Worm (Caenorhabditis elegans) whole organism, young adult: Measurements from ENCODE around the gene F19G12.11.

Source experiments
- C06A6.2 ChIP-seq: fragments of 200-800 bp; sonication (Bioruptor generic); conservative IDR thresholded peaks from 2 replicates; pipeline ENCODE4 v1.3.6; 2022; ENCODE audit warnings: missing genetic modification characterization, missing compliant biosample characterization
- D2030.7 ChIP-seq: fragments of 200-800 bp; sonication (Bioruptor generic); IDR thresholded peaks from 2 replicates; pipeline ENCODE4 v1.3.6; 2022; ENCODE audit warnings: missing genetic modification reagents, missing genetic modification characterization, missing compliant biosample characterization
- F33H1.4 ChIP-seq: fragments of 200-800 bp; sonication (Bioruptor generic); IDR thresholded peaks from 2 replicates; pipeline ENCODE4 v1.3.6; 2022; ENCODE audit warnings: missing genetic modification reagents, missing genetic modification characterization, missing compliant biosample characterization
- F37B4.10 ChIP-seq: fragments of 200-800 bp; sonication (Bioruptor generic); IDR thresholded peaks from 2 replicates; pipeline ENCODE4 v1.3.6; 2022; ENCODE audit warnings: missing genetic modification characterization, missing compliant biosample characterization
- F39B2.1 ChIP-seq: fragments of 200-800 bp; sonication (Bioruptor generic); IDR thresholded peaks from 2 replicates; pipeline ENCODE4 v1.3.6; 2022; ENCODE audit warnings: missing genetic modification reagents, missing genetic modification characterization, missing compliant biosample characterization
- F57A8.1 ChIP-seq: fragments of 200-800 bp; sonication (Bioruptor generic); optimal IDR thresholded peaks from 2 replicates; lab custom pipeline; 2018; ENCODE audit warnings: mild to moderate bottlenecking, missing genetic modification characterization, moderate library complexity, missing compliant biosample characterization
- F57C9.4 ChIP-seq: sonication (generic microtip); optimal IDR thresholded peaks from 2 replicates; lab custom pipeline; 2017; ENCODE audit warnings: mild to moderate bottlenecking, missing genetic modification characterization, missing compliant biosample characterization
- T07F8.4 ChIP-seq: sonication (generic microtip); optimal IDR thresholded peaks from 2 replicates; lab custom pipeline; 2016; ENCODE audit warnings: mild to moderate bottlenecking, missing genetic modification characterization, moderate library complexity, missing compliant biosample characterization
- Y53F4B.3 ChIP-seq: fragments of 200-800 bp; sonication (Bioruptor generic); IDR thresholded peaks from 2 replicates; pipeline ENCODE4 v1.3.6; 2022; ENCODE audit warnings: missing genetic modification reagents, missing genetic modification characterization, missing compliant biosample characterization
- akir-1 ChIP-seq: fragments of 200-800 bp; sonication (Bioruptor generic); optimal IDR thresholded peaks from 2 replicates; lab custom pipeline; 2018; ENCODE audit warnings: mild to moderate bottlenecking, missing genetic modification characterization, moderate library complexity, missing compliant biosample characterization
- ama-1 ChIP-seq, 3 experiments: fragments of 150-350 bp in 1 of 3; sonication (generic microtip) in 2 of 3; optimal IDR thresholded peaks; 2 replicates each; lab custom pipeline; 2014 to 2018; ENCODE audit warnings: missing biosample characterization in 2 of 3, missing genetic modification characterization in 2 of 3, missing genetic modification reagents in 2 of 3
- aptf-3 ChIP-seq: fragments of 200-800 bp; sonication (Bioruptor generic); IDR thresholded peaks from 2 replicates; pipeline ENCODE4 v1.3.6; 2022; ENCODE audit warnings: missing genetic modification characterization, missing compliant biosample characterization
- attf-3 ChIP-seq: fragments of 200-800 bp; sonication (Bioruptor generic); conservative IDR thresholded peaks from 2 replicates; pipeline ENCODE4 v1.3.6; 2022; ENCODE audit warnings: missing genetic modification reagents, missing genetic modification characterization, missing compliant biosample characterization
- ccch-3 ChIP-seq: fragments of 200-800 bp; sonication (Bioruptor generic); optimal IDR thresholded peaks from 2 replicates; lab custom pipeline; 2018; ENCODE audit warnings: mild to moderate bottlenecking, missing genetic modification characterization, missing compliant biosample characterization
- cebp-2 ChIP-seq: fragments of 200-800 bp; sonication (Bioruptor generic); IDR thresholded peaks from 2 replicates; pipeline ENCODE4 v1.3.6; 2022; ENCODE audit warnings: missing genetic modification characterization, missing compliant biosample characterization
- ceh-100 ChIP-seq: fragments of 200-800 bp; sonication (Bioruptor generic); IDR thresholded peaks from 2 replicates; pipeline ENCODE4 v1.3.6; 2022; ENCODE audit warnings: missing genetic modification reagents, missing genetic modification characterization, missing compliant biosample characterization
- ceh-27 ChIP-seq: fragments of 200-800 bp; sonication (Bioruptor generic); optimal IDR thresholded peaks from 2 replicates; lab custom pipeline; 2018; ENCODE audit warnings: mild to moderate bottlenecking, missing genetic modification characterization, moderate library complexity, missing compliant biosample characterization
- ceh-91 ChIP-seq: fragments of 200-800 bp; sonication (Bioruptor generic); IDR thresholded peaks from 2 replicates; pipeline ENCODE4 v1.3.6; 2022; ENCODE audit warnings: missing genetic modification reagents, missing genetic modification characterization, missing compliant biosample characterization
- dpl-1 ChIP-seq: fragments of 150-350 bp; optimal IDR thresholded peaks from 2 replicates; lab custom pipeline; 2014; ENCODE audit warnings: missing biosample characterization, missing genetic modification reagents, missing genetic modification characterization
- efl-1 ChIP-seq: fragments of 150-350 bp; optimal IDR thresholded peaks from 2 replicates; lab custom pipeline; 2014; ENCODE audit warnings: missing biosample characterization, missing genetic modification reagents, missing genetic modification characterization
- egrh-3 ChIP-seq: fragments of 200-800 bp; sonication (Bioruptor generic); IDR thresholded peaks from 2 replicates; pipeline ENCODE4 v1.3.6; 2022; ENCODE audit warnings: missing genetic modification reagents, missing genetic modification characterization, missing compliant biosample characterization
- ekl-4 ChIP-seq: fragments of 200-800 bp; sonication (Bioruptor generic); IDR thresholded peaks from 2 replicates; pipeline ENCODE4 v1.3.6; 2022; ENCODE audit warnings: missing genetic modification reagents, missing genetic modification characterization, missing compliant biosample characterization
- ets-4 ChIP-seq: fragments of 200-800 bp; sonication (Bioruptor generic); optimal IDR thresholded peaks from 2 replicates; lab custom pipeline; 2018; ENCODE audit warnings: mild to moderate bottlenecking, missing genetic modification characterization, missing compliant biosample characterization
- fkh-3 ChIP-seq: sonication (generic microtip); optimal IDR thresholded peaks from 2 replicates; lab custom pipeline; 2016; ENCODE audit warnings: mild to moderate bottlenecking, missing genetic modification characterization, missing compliant biosample characterization
- hlh-12 ChIP-seq: sonication (generic microtip); optimal IDR thresholded peaks from 2 replicates; lab custom pipeline; 2016; ENCODE audit warnings: missing genetic modification characterization, missing compliant biosample characterization
- hlh-26 ChIP-seq: fragments of 200-800 bp; sonication (Bioruptor generic); conservative IDR thresholded peaks from 2 replicates; pipeline ENCODE4 v1.3.6; 2022; ENCODE audit warnings: missing genetic modification reagents, missing genetic modification characterization, missing compliant biosample characterization
- hmg-1.2 ChIP-seq: fragments of 200-800 bp; sonication (Bioruptor generic); IDR thresholded peaks from 2 replicates; pipeline ENCODE4 v1.3.6; 2022; ENCODE audit warnings: missing genetic modification reagents, missing genetic modification characterization, missing compliant biosample characterization
- let-607 ChIP-seq, 2 experiments: fragments of 200-800 bp in 1 of 2; sonication (Bioruptor generic) in 1 of 2; sonication (generic microtip) in 1 of 2; optimal IDR thresholded peaks; 2 replicates each; lab custom pipeline; 2016 to 2018; ENCODE audit warnings: mild to moderate bottlenecking in 2 of 2, missing compliant biosample characterization in 2 of 2, missing genetic modification characterization in 2 of 2, moderate library complexity in 2 of 2, missing genotype in 1 of 2
- lin-35 ChIP-seq, 3 experiments: fragments of 150-350 bp in 2 of 3; sonication (generic microtip) in 1 of 3; optimal IDR thresholded peaks; 2 replicates each; lab custom pipeline; 2014 to 2018; ENCODE audit warnings: missing biosample characterization in 3 of 3, missing genetic modification characterization in 3 of 3, missing genetic modification reagents in 3 of 3
- lin-54 ChIP-seq: fragments of 200-800 bp; sonication (Bioruptor generic); optimal IDR thresholded peaks from 2 replicates; lab custom pipeline; 2018; ENCODE audit warnings: mild to moderate bottlenecking, missing genetic modification characterization, missing compliant biosample characterization
- mes-4 ChIP-seq: sonication (generic microtip); optimal IDR thresholded peaks from 2 replicates; lab custom pipeline; 2016; ENCODE audit warnings: missing genotype, missing genetic modification characterization, missing compliant biosample characterization
- nhr-120 ChIP-seq: fragments of 200-800 bp; sonication (Bioruptor generic); IDR thresholded peaks from 2 replicates; pipeline ENCODE4 v1.3.6; 2022; ENCODE audit warnings: missing genetic modification characterization, missing compliant biosample characterization
- nhr-90 ChIP-seq: sonication (generic microtip); optimal IDR thresholded peaks from 2 replicates; lab custom pipeline; 2016; ENCODE audit warnings: missing genotype, mild to moderate bottlenecking, missing genetic modification characterization, missing compliant biosample characterization
- rec-8 ChIP-seq, 2 experiments: sonication (generic microtip); optimal IDR thresholded peaks; 2 replicates each; lab custom pipeline; 2016; ENCODE audit warnings: mild to moderate bottlenecking in 2 of 2, missing genetic modification characterization in 2 of 2, missing genetic modification reagents in 2 of 2, missing genotype in 2 of 2, missing biosample characterization in 1 of 2, missing compliant biosample characterization in 1 of 2, moderate library complexity in 1 of 2
- repo-1 ChIP-seq: sonication (generic microtip); optimal IDR thresholded peaks from 2 replicates; lab custom pipeline; 2017; ENCODE audit warnings: mild to moderate bottlenecking, missing genetic modification characterization, missing compliant biosample characterization
- snpc-1.1 ChIP-seq: sonication (generic microtip); optimal IDR thresholded peaks from 2 replicates; lab custom pipeline; 2017; ENCODE audit warnings: missing genetic modification characterization, mild to moderate bottlenecking, missing compliant biosample characterization, antibody characterized with exemption, moderate library complexity, missing genotype, missing genetic modification reagents; ENCODE audit not compliant: insufficient read depth
- snpc-4 ChIP-seq, 5 experiments: fragments of 150-350 bp in 1 of 5; sonication (generic microtip) in 4 of 5; optimal IDR thresholded peaks; 2 replicates each; lab custom pipeline; 2014 to 2018; ENCODE audit warnings: missing genetic modification characterization in 5 of 5, missing biosample characterization in 3 of 5, antibody characterized with exemption in 2 of 5, mild to moderate bottlenecking in 2 of 5, missing compliant biosample characterization in 2 of 5, missing genotype in 2 of 5, moderate library complexity in 2 of 5, missing genetic modification reagents in 1 of 5
- sptf-2 ChIP-seq: fragments of 200-800 bp; sonication (Bioruptor generic); optimal IDR thresholded peaks from 2 replicates; lab custom pipeline; 2018; ENCODE audit warnings: mild to moderate bottlenecking, missing genetic modification characterization, missing compliant biosample characterization
- tbp1 ChIP-seq: fragments of 200-800 bp; sonication (Bioruptor generic); optimal IDR thresholded peaks from 2 replicates; lab custom pipeline; 2018; ENCODE audit warnings: mild to moderate bottlenecking, missing genetic modification characterization, missing compliant biosample characterization
- tbx-9 ChIP-seq: sonication (generic microtip); optimal IDR thresholded peaks from 2 replicates; lab custom pipeline; 2016; ENCODE audit warnings: borderline replicate concordance, missing genetic modification characterization, inconsistent platforms, missing compliant biosample characterization
- unc-130 ChIP-seq: sonication (generic microtip); optimal IDR thresholded peaks from 2 replicates; lab custom pipeline; 2016; ENCODE audit warnings: missing genetic modification reagents, missing genetic modification characterization, missing compliant biosample characterization
- zim-3 ChIP-seq: sonication (generic microtip); optimal IDR thresholded peaks from 2 replicates; lab custom pipeline; 2017; ENCODE audit warnings: mild to moderate bottlenecking, missing genetic modification characterization, moderate library complexity, missing compliant biosample characterization
- ztf-18 ChIP-seq: sonication (generic microtip); optimal IDR thresholded peaks from 2 replicates; lab custom pipeline; 2016; ENCODE audit warnings: missing genotype, mild to moderate bottlenecking, missing genetic modification characterization, missing compliant biosample characterization
- ztf-25 ChIP-seq: fragments of 200-800 bp; sonication (Bioruptor generic); IDR thresholded peaks from 2 replicates; pipeline ENCODE4 v1.3.6; 2022; ENCODE audit warnings: missing genetic modification reagents, missing genetic modification characterization, missing compliant biosample characterization
- ztf-26 ChIP-seq: sonication (generic microtip); optimal IDR thresholded peaks from 2 replicates; lab custom pipeline; 2017; ENCODE audit warnings: missing genetic modification characterization, missing compliant biosample characterization
- ztf-28 ChIP-seq: fragments of 200-800 bp; sonication (Bioruptor generic); IDR thresholded peaks from 2 replicates; pipeline ENCODE4 v1.3.6; 2022; ENCODE audit warnings: missing genetic modification reagents, missing genetic modification characterization, missing compliant biosample characterization
- ztf-3 ChIP-seq: fragments of 200-800 bp; sonication (Bioruptor generic); optimal IDR thresholded peaks from 2 replicates; lab custom pipeline; 2018; ENCODE audit warnings: mild to moderate bottlenecking, missing genetic modification characterization, missing compliant biosample characterization

Gene F19G12.11

DNA sequence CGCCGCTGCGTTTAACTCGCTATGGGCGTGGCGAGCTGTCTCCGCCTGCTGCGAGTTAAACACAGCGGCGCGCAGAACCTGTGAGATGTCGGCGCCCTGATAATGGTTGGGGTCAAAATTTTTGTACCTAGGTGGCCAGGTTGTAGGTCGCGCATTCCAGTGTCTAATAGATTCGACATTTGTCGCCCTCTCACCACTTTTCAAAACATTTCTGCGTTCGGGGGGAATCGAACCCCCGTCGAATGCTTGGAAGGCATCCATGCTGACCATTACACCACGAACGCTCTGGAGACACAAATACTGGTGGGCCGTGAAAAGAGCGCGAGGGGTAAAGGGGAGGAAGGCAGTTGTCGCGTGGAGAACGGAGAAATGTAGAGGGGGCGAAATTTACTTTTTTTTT, 46.9 kb downstream of the F19G12.11 start (continued):
- no peak for TF ChIP-seq attf-3 (GFP tag; lab: Robert Waterston, UW)
- peak; percentile 79; the same call in 1 of the 2 replicates for TF ChIP-seq nhr-120 (GFP tag; lab: Robert Waterston, UW)
- no peak for TF ChIP-seq tbx-9 (tag; lab: Kevin White, UChicago)
- TF ChIP-seq ztf-28 (GFP tag; lab: Robert Waterston, UW), result no peak
- TF ChIP-seq repo-1 (tag; lab: Kevin White, UChicago), result peak; percentile 54
- peak in 1 of 3 experiments; percentile 64 for TF ChIP-seq lin-35 (GFP tag; optimal IDR thresholded peaks at IDR 0.05; lab: Kevin White, UChicago)
- TF ChIP-seq unc-130 (GFP tag; lab: Kevin White, UChicago), result peak; percentile 42
- peak; percentile 71 for TF ChIP-seq sptf-2
- peak; percentile 46 to 63 for TF ChIP-seq let-607 (tag; optimal IDR thresholded peaks at IDR 0.05; lab: Kevin White, UChicago)
- TF ChIP-seq T07F8.4 (tag; lab: Kevin White, UChicago), result peak; percentile 47
- TF ChIP-seq ztf-25, result 0 out of 2 replicates have a peak, but pooled peaks have one; percentile 66
- TF ChIP-seq tbp1 (GFP tag; lab: Kevin White, UChicago), result peak; percentile 91
- TF ChIP-seq ets-4 (GFP tag; lab: Kevin White, UChicago), result peak; percentile 85
- no peak for TF ChIP-seq efl-1 (GFP tag; lab: Kevin White, UChicago)
- peak; percentile 64 for TF ChIP-seq lin-54 (GFP tag; lab: Kevin White, UChicago)
- peak; percentile 31 for TF ChIP-seq F57A8.1 (GFP tag; lab: Kevin White, UChicago)
- TF ChIP-seq cebp-2 (GFP tag; lab: Robert Waterston, UW), result 0 out of 2 replicates have a peak, but pooled peaks have one; percentile 77
- TF ChIP-seq ceh-91 (GFP tag; lab: Robert Waterston, UW), result no peak
- TF ChIP-seq F33H1.4 (GFP tag; lab: Robert Waterston, UW), result no peak
- TF ChIP-seq snpc-4 (GFP tag; optimal IDR thresholded peaks at IDR 0.05; lab: Kevin White, UChicago), result peak; percentile 66
- peak in 3 of 4 experiments; percentile 78 to 86 (median 81) for TF ChIP-seq snpc-4 (tag; optimal IDR thresholded peaks at IDR 0.05; lab: Kevin White, UChicago)
- peak; percentile 46; the same call in 1 of the 2 replicates for TF ChIP-seq ceh-100
- peak; percentile 61 for TF ChIP-seq D2030.7
- peak; percentile 61 for TF ChIP-seq ztf-18
- peak; percentile 88 for TF ChIP-seq nhr-90 (tag; lab: Kevin White, UChicago)
- TF ChIP-seq hmg-1.2 (GFP tag; lab: Robert Waterston, UW), result peak; percentile 79
- TF ChIP-seq ccch-3 (GFP tag; lab: Kevin White, UChicago), result no peak
- TF ChIP-seq rec-8 (tag; optimal IDR thresholded peaks at IDR 0.05; lab: Kevin White, UChicago), result peak; percentile 38 to 73
- peak; percentile 29 for TF ChIP-seq akir-1 (GFP tag; lab: Kevin White, UChicago)
- TF ChIP-seq ceh-27 (GFP tag; lab: Kevin White, UChicago), result peak; percentile 78
- TF ChIP-seq Y53F4B.3 (GFP tag; lab: Robert Waterston, UW), result no peak
- TF ChIP-seq mes-4 (tag; lab: Kevin White, UChicago), result peak; percentile 57
- peak; percentile 68 for TF ChIP-seq ztf-26 (tag; lab: Kevin White, UChicago)
- no peak for TF ChIP-seq F57C9.4 (tag; lab: Kevin White, UChicago)
- no peak for TF ChIP-seq dpl-1 (GFP tag; lab: Kevin White, UChicago)
- TF ChIP-seq ama-1 (optimal IDR thresholded peaks at IDR 0.05; lab: Kevin White, UChicago), result no peak
- no peak for TF ChIP-seq ama-1 (GFP tag; optimal IDR thresholded peaks at IDR 0.05; lab: Kevin White, UChicago)
- no peak for TF ChIP-seq F37B4.10 (GFP tag; lab: Robert Waterston, UW)
- no peak; the same call in 1 of the 2 replicates for TF ChIP-seq egrh-3 (GFP tag; lab: Robert Waterston, UW)
- TF ChIP-seq hlh-26, result no peak
- TF ChIP-seq zim-3 (tag; lab: Kevin White, UChicago), result peak; percentile 75
- peak; percentile 50 for TF ChIP-seq fkh-3 (tag; lab: Kevin White, UChicago)
- peak; percentile 66 for TF ChIP-seq ekl-4 (GFP tag; lab: Robert Waterston, UW)
- no peak for TF ChIP-seq ztf-3 (GFP tag; lab: Kevin White, UChicago)
- TF ChIP-seq hlh-12 (tag; lab: Kevin White, UChicago), result no peak
- peak; percentile 50 for TF ChIP-seq snpc-1.1
- TF ChIP-seq F39B2.1, result no peak
- 0 out of 2 replicates have a peak, but pooled peaks have one; percentile 30 for TF ChIP-seq C06A6.2 (GFP tag; lab: Robert Waterston, UW)
- no peak for TF ChIP-seq aptf-3
